Fruit fly (Drosophila melanogaster): ENCODE measurements around the gene Tctp.

Tctp gene

DNA sequence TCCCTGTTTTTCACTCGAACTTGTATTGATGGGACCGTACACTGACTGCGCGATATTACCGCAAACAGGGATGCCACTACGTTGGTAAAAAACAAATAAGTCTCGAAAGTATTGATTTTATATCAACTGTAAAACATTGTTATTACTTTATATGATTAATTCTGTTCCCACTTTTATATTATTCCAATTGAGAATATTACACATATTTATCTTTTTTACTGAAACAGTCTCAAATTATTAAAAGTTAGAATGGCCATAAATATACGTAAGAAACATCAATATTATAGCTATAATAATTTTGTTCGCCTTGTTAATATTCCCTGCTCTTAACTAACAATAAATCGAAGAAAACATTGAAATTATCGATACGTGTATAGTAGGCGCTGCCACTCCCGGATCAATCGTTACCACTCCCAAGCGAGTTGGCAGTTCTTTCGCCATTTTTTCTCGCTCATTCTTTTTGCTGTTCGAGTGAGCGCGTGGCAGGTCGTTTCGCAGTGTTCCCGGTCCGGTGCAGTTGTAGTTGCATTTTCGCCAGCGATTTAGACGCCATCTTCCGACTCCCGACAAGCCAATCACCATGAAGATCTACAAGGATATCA is at the start of gene Tctp, which contains the start of gene SdhC:
Gene Tctp, plus strand, starts transcription at position 447 of the 602 bp plus-strand sequence.
Gene SdhC, minus strand, starts transcription at position 49 of the 602 bp plus-strand sequence.
- no peak for TF ChIP-seq CG16779 (tag; optimal IDR thresholded peaks at IDR 0.05)
- peak; percentile 66 for TF ChIP-seq CG6854 (GFP tag; optimal IDR thresholded peaks at IDR 0.05)
- no peak for TF ChIP-seq Eip93F (GFP tag; optimal IDR thresholded peaks at IDR 0.05)
- TF ChIP-seq CG6276 (GFP tag; optimal IDR thresholded peaks at IDR 0.05): no peak
- TF ChIP-seq CG8319 (GFP tag; optimal IDR thresholded peaks at IDR 0.05): no peak
- TF ChIP-seq CG10631 (GFP tag; optimal IDR thresholded peaks at IDR 0.05): peak; percentile 62
- TF ChIP-seq CG10669 (GFP tag; optimal IDR thresholded peaks at IDR 0.05): peak; percentile 0
- peak; percentile 14 to 39 for TF ChIP-seq ss (GFP tag; optimal IDR thresholded peaks at IDR 0.05)
- peak; percentile 47 for TF ChIP-seq lz (GFP tag; optimal IDR thresholded peaks at IDR 0.05)
- peak; percentile 53 for TF ChIP-seq achi (GFP tag; optimal IDR thresholded peaks at IDR 0.05)
- peak; percentile 42; the same call in 2 of the 3 replicates for TF ChIP-seq CG6163 (GFP tag; IDR thresholded peaks at IDR 0.05)
- TF ChIP-seq svp (GFP tag): peak; percentile 74
- peak; percentile 31 for TF ChIP-seq Lpt (GFP tag; optimal IDR thresholded peaks at IDR 0.05)
- TF ChIP-seq CG11294 (GFP tag; IDR thresholded peaks at IDR 0.05): no peak
- no peak for TF ChIP-seq Blimp-1 (GFP tag; optimal IDR thresholded peaks at IDR 0.05)
- TF ChIP-seq Hr4 (GFP tag; optimal IDR thresholded peaks at IDR 0.05): peak; percentile 42
- peak; percentile 64 for TF ChIP-seq Met (GFP tag; optimal IDR thresholded peaks at IDR 0.05)
- TF ChIP-seq topi (GFP tag; optimal IDR thresholded peaks at IDR 0.05): peak; percentile 49
- TF ChIP-seq spab (GFP tag; optimal IDR thresholded peaks at IDR 0.05): no peak
- no peak for TF ChIP-seq Gug (GFP tag; IDR thresholded peaks at IDR 0.05)
- TF ChIP-seq CG4318 (GFP tag; optimal IDR thresholded peaks at IDR 0.05): no peak
- peak; percentile 43 for TF ChIP-seq OdsH (GFP tag; optimal IDR thresholded peaks at IDR 0.05)
- peak; percentile 24 for TF ChIP-seq acj6 (GFP tag; optimal IDR thresholded peaks at IDR 0.05)
- peak; percentile 10 for TF ChIP-seq cyc (GFP tag; optimal IDR thresholded peaks at IDR 0.05)
- TF ChIP-seq CG32006 (GFP tag; optimal IDR thresholded peaks at IDR 0.05): no peak
- TF ChIP-seq CG8119 (GFP tag; IDR thresholded peaks at IDR 0.05): 0 out of 3 replicates have a peak, but pooled peaks have one; percentile 12
- no peak for TF ChIP-seq fd59A (GFP tag; optimal IDR thresholded peaks at IDR 0.05)
- no peak for TF ChIP-seq dac (GFP tag; optimal IDR thresholded peaks at IDR 0.05)
- TF ChIP-seq CG3032 (tag; optimal IDR thresholded peaks at IDR 0.05): peak; percentile 23
- peak; percentile 33 for TF ChIP-seq CG34406 (GFP tag; optimal IDR thresholded peaks at IDR 0.05)
- TF ChIP-seq dsx (GFP tag; optimal IDR thresholded peaks at IDR 0.05; ENCODE audit: poor library complexity, severe bottlenecking): peak; percentile 10
- TF ChIP-seq CG3919 (GFP tag; optimal IDR thresholded peaks at IDR 0.05): peak; percentile 59
- TF ChIP-seq Sox15 (GFP tag; optimal IDR thresholded peaks at IDR 0.05): no peak
- TF ChIP-seq CG9139 (GFP tag; optimal IDR thresholded peaks at IDR 0.05): no peak
- no peak for TF ChIP-seq CG11902 (GFP tag; optimal IDR thresholded peaks at IDR 0.05)
- TF ChIP-seq Sox14 (GFP tag; optimal IDR thresholded peaks at IDR 0.05): peak; percentile 52
- no peak for TF ChIP-seq Hr38 (GFP tag; optimal IDR thresholded peaks at IDR 0.05)
- TF ChIP-seq eg (GFP tag; IDR thresholded peaks at IDR 0.05): peak; percentile 28; the same call in 1 of the 3 replicates
- TF ChIP-seq esn (GFP tag; optimal IDR thresholded peaks at IDR 0.05): peak; percentile 68
- no peak for TF ChIP-seq CG7368 (GFP tag; optimal IDR thresholded peaks at IDR 0.05)
- TF ChIP-seq CG31627 (GFP tag; optimal IDR thresholded peaks at IDR 0.05): peak; percentile 36
- peak; percentile 47 for TF ChIP-seq Smox (GFP tag; optimal IDR thresholded peaks at IDR 0.05)
- peak; percentile 45 for TF ChIP-seq vri (GFP tag; optimal IDR thresholded peaks at IDR 0.05)
- TF ChIP-seq Eip78C (GFP tag): peak; percentile 85
- TF ChIP-seq Hr39 (GFP tag; optimal IDR thresholded peaks at IDR 0.05): peak; percentile 12
- TF ChIP-seq Sox102F (GFP tag; optimal IDR thresholded peaks at IDR 0.05): peak; percentile 42
- no peak for TF ChIP-seq fd85E (GFP tag; optimal IDR thresholded peaks at IDR 0.05)
- peak; percentile 30 for TF ChIP-seq CG6792 (GFP tag; optimal IDR thresholded peaks at IDR 0.05)
- TF ChIP-seq Eip75B (GFP tag; optimal IDR thresholded peaks at IDR 0.05): peak; percentile 59
- peak; percentile 83 for TF ChIP-seq fkh (GFP tag; optimal IDR thresholded peaks at IDR 0.05)
- TF ChIP-seq CG11762 (GFP tag; optimal IDR thresholded peaks at IDR 0.05; ENCODE audit: insufficient read depth): no peak
- TF ChIP-seq pdm3 (GFP tag; optimal IDR thresholded peaks at IDR 0.05): peak; percentile 52
